Worm (Caenorhabditis elegans) whole organism, L2 larva: ENCODE results near the gene mec-15.

ENCODE experiments used
- C34F6.9 ChIP-seq: fragments of 150-350 bp; optimal IDR thresholded peaks from 2 replicates; lab custom pipeline; 2014; ENCODE audit warnings: missing biosample characterization, missing genetic modification characterization
- F13H6.1 ChIP-seq: sonication (generic microtip); optimal IDR thresholded peaks from 2 replicates; lab custom pipeline; 2016; ENCODE audit warnings: missing genetic modification characterization, missing compliant biosample characterization
- R02D3.7 ChIP-seq: fragments of 150-350 bp; optimal IDR thresholded peaks from 2 replicates; lab custom pipeline; 2014; ENCODE audit warnings: missing biosample characterization, missing genetic modification characterization
- Y55F3AM.14 ChIP-seq: fragments of 200-800 bp; sonication (Bioruptor generic); optimal IDR thresholded peaks from 2 replicates; lab custom pipeline; 2018; ENCODE audit warnings: mild to moderate bottlenecking, missing genetic modification characterization, missing compliant biosample characterization
- alr-1 ChIP-seq: fragments of 150-350 bp; optimal IDR thresholded peaks from 2 replicates; lab custom pipeline; 2014; ENCODE audit warnings: missing biosample characterization, missing genetic modification characterization
- aly-2 ChIP-seq: fragments of 150-350 bp; optimal IDR thresholded peaks from 2 replicates; lab custom pipeline; 2014; ENCODE audit warnings: missing biosample characterization, missing genetic modification characterization
- ama-1 ChIP-seq: fragments of 150-350 bp; optimal IDR thresholded peaks from 2 replicates; lab custom pipeline; 2018; ENCODE audit warnings: inconsistent platforms
- blmp-1 ChIP-seq: sonication (generic microtip); optimal IDR thresholded peaks from 2 replicates; lab custom pipeline; 2017; ENCODE audit warnings: missing genetic modification characterization, mild to moderate bottlenecking, missing compliant biosample characterization, antibody characterized with exemption, moderate library complexity; ENCODE audit not compliant: insufficient read depth
- crh-2 ChIP-seq: sonication (generic microtip); optimal IDR thresholded peaks from 2 replicates; lab custom pipeline; 2017; ENCODE audit warnings: missing biosample characterization, missing genetic modification characterization
- dmd-4 ChIP-seq: sonication (generic microtip); optimal IDR thresholded peaks from 2 replicates; lab custom pipeline; 2017; ENCODE audit warnings: missing biosample characterization, missing genetic modification characterization
- elt-1 ChIP-seq: fragments of 150-350 bp; optimal IDR thresholded peaks from 2 replicates; lab custom pipeline; 2014; ENCODE audit warnings: missing biosample characterization, missing genetic modification characterization
- fos-1 ChIP-seq: fragments of 150-350 bp; optimal IDR thresholded peaks from 2 replicates; lab custom pipeline; 2014; ENCODE audit warnings: missing biosample characterization, missing genetic modification characterization
- gmeb-1 ChIP-seq: fragments of 150-350 bp; optimal IDR thresholded peaks from 2 replicates; lab custom pipeline; 2014; ENCODE audit warnings: missing biosample characterization, missing genetic modification characterization
- lin-11 ChIP-seq: fragments of 150-350 bp; sonication (generic microtip); optimal IDR thresholded peaks from 2 replicates; lab custom pipeline; 2014; ENCODE audit warnings: missing biosample characterization, missing genetic modification characterization, inconsistent platforms, mixed read lengths
- lin-13 ChIP-seq: fragments of 150-350 bp; optimal IDR thresholded peaks from 2 replicates; lab custom pipeline; 2014; ENCODE audit warnings: missing biosample characterization, missing genetic modification reagents, missing genetic modification characterization
- lin-39 ChIP-seq: fragments of 150-350 bp; optimal IDR thresholded peaks from 2 replicates; lab custom pipeline; 2014; ENCODE audit warnings: missing biosample characterization, missing genetic modification reagents, missing genetic modification characterization
- mab-5 ChIP-seq: fragments of 150-350 bp; optimal IDR thresholded peaks from 2 replicates; lab custom pipeline; 2014; ENCODE audit warnings: missing biosample characterization, missing genetic modification characterization
- mbf-1 ChIP-seq: sonication (generic microtip); optimal IDR thresholded peaks from 2 replicates; lab custom pipeline; 2017; ENCODE audit warnings: missing biosample characterization, missing genetic modification characterization
- mdl-1 ChIP-seq, 2 experiments: fragments of 150-350 bp in 1 of 2; sonication (generic microtip) in 1 of 2; optimal IDR thresholded peaks; 2 replicates each; lab custom pipeline; 2017; ENCODE audit warnings: missing biosample characterization in 2 of 2, missing genetic modification characterization in 2 of 2
- nhr-10 ChIP-seq: sonication (generic microtip); optimal IDR thresholded peaks from 2 replicates; lab custom pipeline; 2017; ENCODE audit warnings: missing biosample characterization, missing genetic modification characterization
- nhr-11 ChIP-seq: fragments of 150-350 bp; optimal IDR thresholded peaks from 2 replicates; lab custom pipeline; 2014; ENCODE audit warnings: missing biosample characterization, missing genetic modification characterization
- nhr-129 ChIP-seq: fragments of 150-350 bp; optimal IDR thresholded peaks from 2 replicates; lab custom pipeline; 2014; ENCODE audit warnings: missing biosample characterization, missing genetic modification characterization
- nhr-21 ChIP-seq: fragments of 150-350 bp; optimal IDR thresholded peaks from 2 replicates; lab custom pipeline; 2014; ENCODE audit warnings: missing biosample characterization, missing genetic modification characterization
- nhr-23 ChIP-seq: fragments of 150-350 bp; optimal IDR thresholded peaks from 2 replicates; lab custom pipeline; 2014; ENCODE audit warnings: missing biosample characterization, missing genetic modification reagents, missing genetic modification characterization
- nhr-237 ChIP-seq: fragments of 150-350 bp; optimal IDR thresholded peaks from 2 replicates; lab custom pipeline; 2014; ENCODE audit warnings: missing biosample characterization, missing genetic modification characterization
- nhr-25 ChIP-seq: fragments of 150-350 bp; sonication (generic microtip); optimal IDR thresholded peaks from 3 replicates; lab custom pipeline; 2014; ENCODE audit warnings: missing biosample characterization, missing genetic modification characterization
- nhr-6 ChIP-seq: fragments of 150-350 bp; optimal IDR thresholded peaks from 2 replicates; lab custom pipeline; 2014; ENCODE audit warnings: missing biosample characterization, missing genetic modification characterization
- sem-4 ChIP-seq: fragments of 150-350 bp; optimal IDR thresholded peaks from 2 replicates; lab custom pipeline; 2014; ENCODE audit warnings: missing biosample characterization, missing genetic modification reagents, missing genetic modification characterization
- skn-1 ChIP-seq: sonication (generic microtip); optimal IDR thresholded peaks from 2 replicates; lab custom pipeline; 2017; ENCODE audit warnings: missing biosample characterization, missing genetic modification characterization
- sma-3 ChIP-seq: sonication (generic microtip); optimal IDR thresholded peaks from 2 replicates; lab custom pipeline; 2016; ENCODE audit warnings: missing genetic modification reagents, missing genetic modification characterization, missing compliant biosample characterization
- sma-9 ChIP-seq, 2 experiments: fragments of 150-350 bp in 1 of 2; sonication (generic microtip) in 1 of 2; optimal IDR thresholded peaks; 2 replicates each; lab custom pipeline; 2014 to 2016; ENCODE audit warnings: missing genetic modification characterization in 2 of 2, mild to moderate bottlenecking in 1 of 2, missing biosample characterization in 1 of 2, missing compliant biosample characterization in 1 of 2, missing genetic modification reagents in 1 of 2, moderate library complexity in 1 of 2
- snpc-4 ChIP-seq: fragments of 150-350 bp; optimal IDR thresholded peaks from 2 replicates; lab custom pipeline; 2014; ENCODE audit warnings: missing biosample characterization, missing genetic modification characterization
- unc-39 ChIP-seq: fragments of 150-350 bp; optimal IDR thresholded peaks from 2 replicates; lab custom pipeline; 2014; ENCODE audit warnings: missing biosample characterization, missing genetic modification characterization
- unc-55 ChIP-seq: fragments of 150-350 bp; sonication (generic microtip); optimal IDR thresholded peaks from 3 replicates; lab custom pipeline; 2014; ENCODE audit warnings: missing biosample characterization, missing genetic modification reagents, missing genetic modification characterization
- unc-62 ChIP-seq: fragments of 150-350 bp; optimal IDR thresholded peaks from 2 replicates; lab custom pipeline; 2014; ENCODE audit warnings: missing biosample characterization, missing genetic modification reagents, missing genetic modification characterization
- zag-1 ChIP-seq: fragments of 150-350 bp; optimal IDR thresholded peaks from 2 replicates; lab custom pipeline; 2014; ENCODE audit warnings: missing biosample characterization, missing genetic modification characterization
- ztf-4 ChIP-seq: fragments of 150-350 bp; optimal IDR thresholded peaks from 2 replicates; lab custom pipeline; 2014; ENCODE audit warnings: missing biosample characterization, missing genetic modification characterization

Gene mec-15

DNA sequence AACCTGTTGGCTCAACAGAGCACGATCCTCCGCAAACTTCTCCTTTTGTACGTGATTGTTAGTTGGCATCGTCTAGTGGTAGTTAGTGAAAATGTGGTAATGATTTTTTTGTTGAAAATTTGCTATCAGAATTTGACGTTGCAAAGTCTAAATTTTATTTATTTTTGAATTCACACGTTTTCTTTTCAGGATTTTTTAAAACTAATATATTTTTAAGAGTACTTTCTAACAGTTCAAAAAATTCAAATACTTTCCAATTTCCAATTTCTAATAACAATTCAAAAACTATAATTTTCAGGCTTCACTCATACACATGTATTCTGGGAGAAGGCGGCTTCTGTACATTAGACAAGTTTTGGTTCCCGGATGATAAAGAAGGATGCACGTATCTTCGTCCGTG is 5.1 kb downstream of the mec-15 start, which contains the start of gene ubxn-5:
Gene ubxn-5 (minus strand): TSS at position 101 of the 400 bp plus-strand sequence.
- TF ChIP-seq sma-9 (GFP tag; optimal IDR thresholded peaks at IDR 0.05; lab: Kevin White, UChicago): no peak
- TF ChIP-seq sma-9 (tag; optimal IDR thresholded peaks at IDR 0.05; lab: Kevin White, UChicago): no peak
- no peak for TF ChIP-seq Y55F3AM.14
- no peak for TF ChIP-seq unc-62
- no peak for TF ChIP-seq lin-13 (GFP tag; lab: Kevin White, UChicago)
- TF ChIP-seq nhr-21 (tag; lab: Kevin White, UChicago): no peak
- no peak for TF ChIP-seq ama-1 (lab: Kevin White, UChicago)

DNA sequence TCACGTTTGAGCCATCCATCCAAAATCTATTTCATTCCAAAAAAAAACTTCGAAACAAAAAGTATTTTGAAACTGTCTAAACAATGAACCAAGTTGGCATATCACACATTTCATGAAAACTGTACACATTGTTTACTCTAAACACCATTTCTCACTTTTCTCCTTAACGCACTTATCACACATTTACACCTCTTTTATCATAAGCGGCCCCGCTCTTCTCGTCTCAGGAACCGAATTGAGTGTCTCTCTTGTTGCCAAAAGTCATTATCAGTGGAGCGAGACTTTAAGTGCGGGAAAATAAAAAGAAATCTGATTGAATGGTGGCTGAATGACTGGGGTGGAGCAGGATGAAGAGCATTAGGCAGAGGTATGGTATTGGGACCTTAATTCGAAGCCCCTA is 7.6 kb downstream of the mec-15 start:
- TF ChIP-seq fos-1 (tag; lab: Kevin White, UChicago): peak; percentile 39
- no peak for TF ChIP-seq aly-2

DNA sequence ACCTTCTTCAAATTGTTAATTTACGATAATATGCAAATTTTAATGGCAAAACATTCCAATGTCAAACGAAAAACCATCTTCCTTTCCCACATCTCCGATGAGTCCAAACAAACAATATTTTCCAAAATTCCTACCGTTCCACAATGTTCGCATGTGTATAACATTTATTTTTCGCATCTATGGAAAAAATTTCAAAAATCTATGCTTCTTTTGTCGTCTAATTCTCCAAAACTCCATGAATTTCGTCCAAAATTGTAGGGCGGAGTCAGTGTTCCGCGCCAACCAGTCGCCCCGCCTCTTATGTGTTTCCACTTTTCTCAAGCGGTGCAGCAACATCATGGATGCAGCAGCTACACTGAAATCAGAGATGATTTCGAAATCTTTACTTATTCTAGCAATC is 8.5 kb downstream of the mec-15 start, which contains the start of gene T01E8.8:
Gene T01E8.8 (plus strand): TSS at position 301 of the 400 bp plus-strand sequence.
- TF ChIP-seq skn-1 (tag; lab: Kevin White, UChicago) (no peak), unc-39 (tag; lab: Kevin White, UChicago) (no peak), sma-3 (GFP tag; lab: Kevin White, UChicago) (no peak), nhr-25 (no peak), mbf-1 (tag; lab: Kevin White, UChicago) (no peak), ama-1 (lab: Kevin White, UChicago) (no peak), sma-9 (GFP tag; optimal IDR thresholded peaks at IDR 0.05; lab: Kevin White, UChicago) (no peak), sma-9 (tag; optimal IDR thresholded peaks at IDR 0.05; lab: Kevin White, UChicago) (no peak), sem-4 (tag; lab: Kevin White, UChicago) (no peak), nhr-21 (tag; lab: Kevin White, UChicago) (no peak), nhr-23 (tag; lab: Kevin White, UChicago) (no peak), gmeb-1 (no peak), F13H6.1 (tag; lab: Kevin White, UChicago) (no peak), crh-2 (tag; lab: Kevin White, UChicago) (no peak), lin-11 (tag; lab: Kevin White, UChicago) (no peak)

- TF ChIP-seq nhr-25: no peak
- TF ChIP-seq ztf-4 (tag; lab: Kevin White, UChicago): no peak
- TF ChIP-seq unc-55 (GFP tag; lab: Kevin White, UChicago): no peak
- no peak for TF ChIP-seq mbf-1 (tag; lab: Kevin White, UChicago)
- no peak for TF ChIP-seq sma-3 (GFP tag; lab: Kevin White, UChicago)
- TF ChIP-seq aly-2: no peak
- no peak for TF ChIP-seq nhr-23 (tag; lab: Kevin White, UChicago)
- TF ChIP-seq F13H6.1 (tag; lab: Kevin White, UChicago): no peak
- TF ChIP-seq gmeb-1: no peak
Observed at ce11 chrII:10227030-10227429, 12.5 kb downstream of the mec-15 start, which contains the start of gene srh-135. Gene srh-135 (minus strand): TSS chrII:10227130.

- no peak for TF ChIP-seq ama-1 (lab: Kevin White, UChicago)
- no peak for TF ChIP-seq F13H6.1 (tag; lab: Kevin White, UChicago)
- TF ChIP-seq sma-3 (GFP tag; lab: Kevin White, UChicago): no peak
Observed at ce11 chrII:10222577-10222976, 16.9 kb downstream of the mec-15 start, which contains the start of gene plc-3. Gene plc-3 (plus strand): TSS chrII:10222877.

DNA sequence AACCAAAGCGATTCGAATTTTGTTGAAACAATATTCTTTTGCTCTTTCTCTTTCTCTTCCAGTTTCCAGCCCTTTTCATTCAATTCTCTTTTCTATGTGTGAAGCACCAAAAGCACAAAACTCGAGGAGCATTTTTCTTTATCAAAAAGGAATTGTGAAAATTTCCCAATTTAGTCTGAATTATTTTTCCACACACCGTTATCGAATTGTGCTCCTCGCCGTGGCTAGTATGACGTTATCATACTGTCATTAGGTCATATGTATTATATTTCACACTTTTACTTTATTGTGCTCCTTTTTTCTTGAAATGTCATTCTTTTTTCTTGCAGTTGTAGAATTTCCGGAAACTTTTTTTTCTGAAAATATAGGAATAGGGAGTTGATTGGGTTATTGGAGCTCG is 17.9 kb downstream of the mec-15 start:
- TF ChIP-seq unc-39 (tag; lab: Kevin White, UChicago): no peak
- TF ChIP-seq lin-39 (tag; lab: Kevin White, UChicago): no peak
- no peak for TF ChIP-seq nhr-25
- TF ChIP-seq alr-1 (tag; lab: Kevin White, UChicago): no peak
- TF ChIP-seq nhr-10 (tag; lab: Kevin White, UChicago): no peak
- TF ChIP-seq sma-3 (GFP tag; lab: Kevin White, UChicago): no peak
- TF ChIP-seq nhr-23 (tag; lab: Kevin White, UChicago): no peak
- TF ChIP-seq sem-4 (tag; lab: Kevin White, UChicago): no peak
- no peak for TF ChIP-seq nhr-21 (tag; lab: Kevin White, UChicago)
- no peak for TF ChIP-seq mab-5 (tag; lab: Kevin White, UChicago)
- no peak for TF ChIP-seq lin-11 (tag; lab: Kevin White, UChicago)
- peak; percentile 11 for TF ChIP-seq gmeb-1
- no peak for TF ChIP-seq C34F6.9
- no peak for TF ChIP-seq nhr-237 (tag; lab: Kevin White, UChicago)
- TF ChIP-seq snpc-4: no peak
- no peak for TF ChIP-seq nhr-11 (tag; lab: Kevin White, UChicago)
- peak; percentile 33 for TF ChIP-seq crh-2 (tag; lab: Kevin White, UChicago)
- TF ChIP-seq dmd-4 (tag; lab: Kevin White, UChicago): no peak
- no peak for TF ChIP-seq R02D3.7 (tag; lab: Kevin White, UChicago)
- no peak for TF ChIP-seq nhr-6 (tag; lab: Kevin White, UChicago)
- TF ChIP-seq aly-2: no peak
- no peak for TF ChIP-seq elt-1 (tag; lab: Kevin White, UChicago)
- no peak for TF ChIP-seq nhr-129 (tag; lab: Kevin White, UChicago)
- TF ChIP-seq mbf-1 (tag; lab: Kevin White, UChicago): no peak
- TF ChIP-seq mdl-1 (tag; optimal IDR thresholded peaks at IDR 0.05; lab: Kevin White, UChicago): no peak
- TF ChIP-seq Y55F3AM.14: no peak
- no peak for TF ChIP-seq zag-1
- TF ChIP-seq sma-9 (GFP tag; optimal IDR thresholded peaks at IDR 0.05; lab: Kevin White, UChicago): peak; percentile 45
- TF ChIP-seq sma-9 (tag; optimal IDR thresholded peaks at IDR 0.05; lab: Kevin White, UChicago): no peak
- TF ChIP-seq blmp-1 (tag; lab: Kevin White, UChicago): no peak
- TF ChIP-seq fos-1 (tag; lab: Kevin White, UChicago): peak; percentile 94
- peak; percentile 65 for TF ChIP-seq skn-1 (tag; lab: Kevin White, UChicago)
